Worm (Caenorhabditis elegans) whole organism, young adult: ENCODE results near the gene W03G1.5.

ENCODE experiments used
- B0019.2 ChIP-seq: fragments of 200-800 bp; sonication (Bioruptor generic); conservative IDR thresholded peaks from 2 replicates; pipeline ENCODE4 v1.3.6; 2022; ENCODE audit warnings: missing genetic modification reagents, missing genetic modification characterization, missing compliant biosample characterization
- B0261.1 ChIP-seq: sonication (generic microtip); optimal IDR thresholded peaks from 2 replicates; lab custom pipeline; 2016; ENCODE audit warnings: mild to moderate bottlenecking, missing genetic modification characterization, moderate library complexity, missing compliant biosample characterization
- F37B4.10 ChIP-seq: fragments of 200-800 bp; sonication (Bioruptor generic); IDR thresholded peaks from 2 replicates; pipeline ENCODE4 v1.3.6; 2022; ENCODE audit warnings: missing genetic modification characterization, missing compliant biosample characterization
- F49E8.2 ChIP-seq: sonication (generic microtip); optimal IDR thresholded peaks from 3 replicates; lab custom pipeline; 2017; ENCODE audit warnings: missing genetic modification characterization, mild to moderate bottlenecking, missing compliant biosample characterization, antibody characterized with exemption, moderate library complexity; ENCODE audit not compliant: insufficient read depth
- F52B5.7 ChIP-seq: sonication (generic microtip); optimal IDR thresholded peaks from 2 replicates; lab custom pipeline; 2016; ENCODE audit warnings: mild to moderate bottlenecking, missing genetic modification characterization, missing compliant biosample characterization
- Y53F4B.3 ChIP-seq: fragments of 200-800 bp; sonication (Bioruptor generic); IDR thresholded peaks from 2 replicates; pipeline ENCODE4 v1.3.6; 2022; ENCODE audit warnings: missing genetic modification reagents, missing genetic modification characterization, missing compliant biosample characterization
- Y53G8AR.9 ChIP-seq: fragments of 200-800 bp; sonication (Bioruptor generic); conservative IDR thresholded peaks from 2 replicates; pipeline ENCODE4 v1.3.6; 2022; ENCODE audit warnings: missing genetic modification reagents, missing genetic modification characterization, missing compliant biosample characterization
- Y79H2A.3 ChIP-seq: fragments of 200-800 bp; sonication (Bioruptor generic); conservative IDR thresholded peaks from 2 replicates; pipeline ENCODE4 v1.3.6; 2022; ENCODE audit warnings: missing genetic modification reagents, missing genetic modification characterization, missing compliant biosample characterization
- aptf-3 ChIP-seq: fragments of 200-800 bp; sonication (Bioruptor generic); IDR thresholded peaks from 2 replicates; pipeline ENCODE4 v1.3.6; 2022; ENCODE audit warnings: missing genetic modification characterization, missing compliant biosample characterization
- atf-7 ChIP-seq: sonication (generic microtip); optimal IDR thresholded peaks from 2 replicates; lab custom pipeline; 2017; ENCODE audit warnings: mild to moderate bottlenecking, missing genetic modification characterization, missing compliant biosample characterization
- attf-3 ChIP-seq: fragments of 200-800 bp; sonication (Bioruptor generic); conservative IDR thresholded peaks from 2 replicates; pipeline ENCODE4 v1.3.6; 2022; ENCODE audit warnings: missing genetic modification reagents, missing genetic modification characterization, missing compliant biosample characterization
- attf-5 ChIP-seq: fragments of 200-800 bp; sonication (Bioruptor generic); optimal IDR thresholded peaks from 2 replicates; lab custom pipeline; 2018; ENCODE audit warnings: mild to moderate bottlenecking, missing genetic modification characterization, missing compliant biosample characterization
- cebp-1 ChIP-seq, 2 experiments: fragments of 200-800 bp in 1 of 2; sonication (Bioruptor generic) in 1 of 2; sonication (generic microtip) in 1 of 2; IDR thresholded peaks in 1 of 2; optimal IDR thresholded peaks in 1 of 2; 2 replicates each; pipeline versions ENCODE4 v1.3.6 to Lab custom; 2017 to 2022; ENCODE audit warnings: missing compliant biosample characterization in 2 of 2, missing genetic modification characterization in 2 of 2, mild to moderate bottlenecking in 1 of 2, missing genetic modification reagents in 1 of 2, moderate library complexity in 1 of 2
- ceh-58 ChIP-seq: fragments of 200-800 bp; sonication (Bioruptor generic); IDR thresholded peaks from 2 replicates; pipeline ENCODE4 v1.3.6; 2022; ENCODE audit warnings: missing genetic modification characterization, missing compliant biosample characterization
- dox-1 ChIP-seq: fragments of 200-800 bp; sonication (Bioruptor generic); IDR thresholded peaks from 2 replicates; pipeline ENCODE4 v1.3.6; 2022; ENCODE audit warnings: missing genetic modification reagents, missing genetic modification characterization, missing compliant biosample characterization
- efl-1 ChIP-seq: fragments of 150-350 bp; optimal IDR thresholded peaks from 2 replicates; lab custom pipeline; 2014; ENCODE audit warnings: missing biosample characterization, missing genetic modification reagents, missing genetic modification characterization
- egrh-3 ChIP-seq: fragments of 200-800 bp; sonication (Bioruptor generic); IDR thresholded peaks from 2 replicates; pipeline ENCODE4 v1.3.6; 2022; ENCODE audit warnings: missing genetic modification reagents, missing genetic modification characterization, missing compliant biosample characterization
- lin-54 ChIP-seq: fragments of 200-800 bp; sonication (Bioruptor generic); optimal IDR thresholded peaks from 2 replicates; lab custom pipeline; 2018; ENCODE audit warnings: mild to moderate bottlenecking, missing genetic modification characterization, missing compliant biosample characterization
- lsl-1 ChIP-seq: fragments of 200-800 bp; sonication (Bioruptor generic); optimal IDR thresholded peaks from 2 replicates; lab custom pipeline; 2018; ENCODE audit warnings: mild to moderate bottlenecking, missing genetic modification characterization, moderate library complexity, missing compliant biosample characterization
- madf-6 ChIP-seq: fragments of 200-800 bp; sonication (Bioruptor generic); IDR thresholded peaks from 2 replicates; pipeline ENCODE4 v1.3.6; 2022; ENCODE audit warnings: missing genetic modification reagents, missing genetic modification characterization, missing compliant biosample characterization
- madf-8 ChIP-seq: fragments of 200-800 bp; sonication (Bioruptor generic); conservative IDR thresholded peaks from 2 replicates; pipeline ENCODE4 v1.3.6; 2022; ENCODE audit warnings: missing genetic modification reagents, missing genetic modification characterization, missing compliant biosample characterization
- mcd-1 ChIP-seq: fragments of 200-800 bp; sonication (Bioruptor generic); IDR thresholded peaks from 2 replicates; pipeline ENCODE4 v1.3.6; 2022; ENCODE audit warnings: missing genetic modification reagents, missing genetic modification characterization, missing compliant biosample characterization
- nfyb-1 ChIP-seq: fragments of 200-800 bp; sonication (Bioruptor generic); IDR thresholded peaks from 2 replicates; pipeline ENCODE4 v1.3.6; 2022; ENCODE audit warnings: missing genetic modification reagents, missing genetic modification characterization, missing compliant biosample characterization
- nhr-179 ChIP-seq: sonication (generic microtip); optimal IDR thresholded peaks from 2 replicates; lab custom pipeline; 2016; ENCODE audit warnings: mild to moderate bottlenecking, missing genetic modification characterization, missing compliant biosample characterization
- nhr-27 ChIP-seq: fragments of 200-800 bp; sonication (Bioruptor generic); optimal IDR thresholded peaks from 2 replicates; lab custom pipeline; 2018; ENCODE audit warnings: mild to moderate bottlenecking, missing genetic modification characterization, moderate library complexity, missing compliant biosample characterization
- rcor-1 ChIP-seq: fragments of 200-800 bp; sonication (Bioruptor generic); IDR thresholded peaks from 2 replicates; pipeline ENCODE4 v1.3.6; 2022; ENCODE audit warnings: missing genetic modification reagents, missing genetic modification characterization, missing compliant biosample characterization
- rpc-1 ChIP-seq, 2 experiments: fragments of 150-350 bp in 1 of 2; sonication (generic microtip) in 1 of 2; optimal IDR thresholded peaks; 2 replicates each; lab custom pipeline; 2014 to 2018; ENCODE audit warnings: missing biosample characterization in 1 of 2, missing genetic modification characterization in 1 of 2, missing genetic modification reagents in 1 of 2, missing genotype in 1 of 2
- snpc-1.1 ChIP-seq: sonication (generic microtip); optimal IDR thresholded peaks from 2 replicates; lab custom pipeline; 2017; ENCODE audit warnings: missing genetic modification characterization, mild to moderate bottlenecking, missing compliant biosample characterization, antibody characterized with exemption, moderate library complexity, missing genotype, missing genetic modification reagents; ENCODE audit not compliant: insufficient read depth
- snpc-1.3 ChIP-seq: sonication (generic microtip); optimal IDR thresholded peaks from 2 replicates; lab custom pipeline; 2017; ENCODE audit warnings: missing genetic modification characterization, mild to moderate bottlenecking, missing compliant biosample characterization, antibody characterized with exemption, moderate library complexity, missing genotype, missing genetic modification reagents; ENCODE audit not compliant: insufficient read depth
- sptf-2 ChIP-seq: fragments of 200-800 bp; sonication (Bioruptor generic); optimal IDR thresholded peaks from 2 replicates; lab custom pipeline; 2018; ENCODE audit warnings: mild to moderate bottlenecking, missing genetic modification characterization, missing compliant biosample characterization
- unc-62 ChIP-seq: fragments of 150-350 bp; optimal IDR thresholded peaks from 2 replicates; lab custom pipeline; 2014; ENCODE audit warnings: missing biosample characterization, missing genetic modification reagents, missing genetic modification characterization
- zfh-2 ChIP-seq: fragments of 200-800 bp; sonication (Bioruptor generic); conservative IDR thresholded peaks from 2 replicates; pipeline ENCODE4 v1.3.6; 2022; ENCODE audit warnings: missing genetic modification reagents, missing genetic modification characterization, missing compliant biosample characterization
- ztf-25 ChIP-seq: fragments of 200-800 bp; sonication (Bioruptor generic); IDR thresholded peaks from 2 replicates; pipeline ENCODE4 v1.3.6; 2022; ENCODE audit warnings: missing genetic modification reagents, missing genetic modification characterization, missing compliant biosample characterization
- ztf-26 ChIP-seq: sonication (generic microtip); optimal IDR thresholded peaks from 2 replicates; lab custom pipeline; 2017; ENCODE audit warnings: missing genetic modification characterization, missing compliant biosample characterization
- ztf-28 ChIP-seq: fragments of 200-800 bp; sonication (Bioruptor generic); IDR thresholded peaks from 2 replicates; pipeline ENCODE4 v1.3.6; 2022; ENCODE audit warnings: missing genetic modification reagents, missing genetic modification characterization, missing compliant biosample characterization

W03G1.5 gene

DNA sequence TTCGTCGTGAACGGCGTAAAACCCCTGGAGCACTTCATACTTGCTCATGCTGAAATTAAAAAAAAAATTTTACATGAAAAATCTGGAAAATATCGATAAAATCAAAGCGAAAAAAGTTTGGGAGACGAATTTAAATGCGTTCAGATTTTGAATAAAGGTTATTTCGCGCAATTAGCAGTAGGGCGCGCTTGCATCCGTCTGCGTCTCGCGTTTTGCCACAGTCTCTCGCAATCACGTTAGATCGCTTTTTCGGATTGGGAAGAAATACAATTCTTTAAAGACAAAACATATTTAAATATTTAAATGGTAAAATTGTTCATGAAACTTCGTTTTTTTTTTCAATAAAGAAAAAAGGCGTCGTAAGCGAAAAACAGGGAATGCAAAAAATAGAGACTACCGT lies 13.1 kb upstream of the W03G1.5 start, which contains the start of gene pig-1 (continued):
- TF ChIP-seq Y79H2A.3 (GFP tag; lab: Robert Waterston, UW) (no peak), F49E8.2 (peak; percentile 33), madf-6 (peak; percentile 75), attf-3 (no peak), lin-54 (GFP tag; lab: Kevin White, UChicago) (peak; percentile 75), rpc-1 (optimal IDR thresholded peaks at IDR 0.05; lab: Kevin White, UChicago) (no peak), rpc-1 (tag; optimal IDR thresholded peaks at IDR 0.05; lab: Kevin White, UChicago) (no peak), efl-1 (peak; percentile 73), snpc-1.3 (tag; lab: Kevin White, UChicago) (peak; percentile 1), nhr-27 (tag; lab: Kevin White, UChicago) (no peak), mcd-1 (GFP tag; lab: Robert Waterston, UW) (peak; percentile 98), egrh-3 (GFP tag; lab: Robert Waterston, UW) (no peak), madf-8 (GFP tag; lab: Robert Waterston, UW) (no peak), rcor-1 (GFP tag; lab: Robert Waterston, UW) (0 out of 2 replicates have a peak, but pooled peaks have one; percentile 26), F37B4.10 (GFP tag; lab: Robert Waterston, UW) (no peak), nhr-179 (no peak), ztf-28 (GFP tag; lab: Robert Waterston, UW) (no peak), sptf-2 (GFP tag; lab: Kevin White, UChicago) (no peak), ztf-25 (GFP tag; lab: Robert Waterston, UW) (no peak), unc-62 (GFP tag; lab: Kevin White, UChicago) (no peak), B0261.1 (tag; lab: Kevin White, UChicago) (no peak), lsl-1 (peak; percentile 55), Y53F4B.3 (GFP tag; lab: Robert Waterston, UW) (no peak), ceh-58 (GFP tag; lab: Robert Waterston, UW) (no peak), cebp-1 (GFP tag; IDR thresholded peaks at IDR 0.05; lab: Robert Waterston, UW) (no peak), cebp-1 (tag; optimal IDR thresholded peaks at IDR 0.05; lab: Kevin White, UChicago) (no peak)

DNA sequence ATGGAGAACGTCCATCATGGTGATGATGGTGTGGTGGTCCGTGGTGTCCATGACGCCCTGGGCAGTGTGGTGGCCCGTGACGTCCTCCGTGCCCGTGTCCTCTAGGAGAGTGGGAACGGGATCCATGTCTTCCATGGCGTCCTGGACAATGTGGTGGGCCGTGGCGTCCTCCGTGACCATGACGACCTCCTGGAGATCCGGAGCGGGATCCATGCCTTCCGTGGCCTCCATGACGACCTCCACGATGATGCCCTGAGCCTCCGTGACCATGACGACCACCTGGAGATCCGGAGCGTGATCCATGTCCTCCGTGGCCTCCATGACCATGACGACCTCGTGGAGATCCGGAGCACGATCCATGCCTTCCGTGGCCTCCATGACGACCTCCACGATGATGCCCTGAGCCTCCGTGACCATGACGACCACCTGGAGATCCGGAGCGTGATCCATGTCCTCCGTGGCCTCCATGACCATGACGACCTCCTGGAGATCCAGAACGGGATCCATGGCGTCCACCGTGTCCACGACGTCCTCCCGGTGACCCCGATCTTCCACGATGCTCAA lies 948 bp downstream of the W03G1.5 start:
- TF ChIP-seq dox-1 (GFP tag; lab: Robert Waterston, UW) (0 out of 2 replicates have a peak, but pooled peaks have one; percentile 14), ceh-58 (GFP tag; lab: Robert Waterston, UW) (0 out of 2 replicates have a peak, but pooled peaks have one; percentile 55), zfh-2 (GFP tag; lab: Robert Waterston, UW) (peak; percentile 54; the same call in 1 of the 2 replicates), egrh-3 (GFP tag; lab: Robert Waterston, UW) (peak; percentile 65; the same call in 1 of the 2 replicates)
- TF ChIP-seq, all 124 proteins: peak for 4; not testable (repeated sequence) for 120

DNA sequence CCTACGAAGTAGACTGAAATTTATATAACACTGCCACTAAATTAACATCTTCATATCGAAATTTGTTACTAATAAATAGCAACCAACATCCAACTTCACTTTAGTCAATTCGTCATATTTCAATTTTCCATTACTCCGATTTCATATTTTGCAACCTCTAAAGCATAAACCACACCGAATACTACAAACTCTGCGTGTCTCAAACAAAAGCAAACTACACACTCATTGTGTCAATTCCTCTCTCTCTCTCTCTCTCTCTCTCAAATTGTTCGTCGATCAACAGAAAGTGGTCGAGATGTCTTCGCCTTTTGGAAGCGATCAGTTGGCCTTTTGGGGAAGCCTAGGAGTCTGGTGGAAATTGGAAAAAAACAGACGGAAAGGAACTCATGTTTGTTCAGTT lies 1.8 kb downstream of the W03G1.5 start:
- TF ChIP-seq B0261.1 (tag; lab: Kevin White, UChicago) (no peak), lin-54 (GFP tag; lab: Kevin White, UChicago) (no peak), aptf-3 (GFP tag; lab: Robert Waterston, UW) (no peak), snpc-1.1 (no peak), F52B5.7 (no peak), F37B4.10 (GFP tag; lab: Robert Waterston, UW) (no peak), nfyb-1 (GFP tag; lab: Robert Waterston, UW) (no peak), B0019.2 (GFP tag; lab: Robert Waterston, UW) (no peak), nhr-27 (tag; lab: Kevin White, UChicago) (no peak), Y53G8AR.9 (GFP tag; lab: Robert Waterston, UW) (no peak), atf-7 (tag; lab: Kevin White, UChicago) (no peak), efl-1 (no peak), egrh-3 (GFP tag; lab: Robert Waterston, UW) (no peak), attf-5 (GFP tag; lab: Kevin White, UChicago) (no peak), ztf-26 (tag; lab: Kevin White, UChicago) (no peak)
